Worm (Caenorhabditis elegans): Measurements from ENCODE around the gene inx-1.

- TF ChIP-seq athp-1 (tag; optimal IDR thresholded peaks at IDR 0.05) (no peak), aptf-2 (GFP tag; conservative IDR thresholded peaks at IDR 0.05) (no peak), F55B11.4 (tag; optimal IDR thresholded peaks at IDR 0.05; ENCODE audit: borderline replicate concordance, insufficient read depth) (no peak), efl-1 (GFP tag; optimal IDR thresholded peaks at IDR 0.05) (no peak), T07F8.4 (tag; optimal IDR thresholded peaks at IDR 0.05) (no peak), zim-3 (tag; optimal IDR thresholded peaks at IDR 0.05) (no peak), him-1 (tag; optimal IDR thresholded peaks at IDR 0.05) (no peak), ceh-100 (GFP tag; IDR thresholded peaks at IDR 0.05) (no peak)
Observed at ce11 chrX:6894104-6894503, 62.1 kb downstream of the inx-1 start.
